Worm (Caenorhabditis elegans) whole organism, mixed stage, embryonic: ENCODE data around the gene Y82E9BR.8.

Experiments
- M03D4.4 ChIP-seq: sonication (generic microtip); optimal IDR thresholded peaks from 2 replicates; lab custom pipeline; 2017; ENCODE audit warnings: mild to moderate bottlenecking, missing genetic modification characterization, missing compliant biosample characterization
- blmp-1 ChIP-seq: fragments of 150-350 bp; optimal IDR thresholded peaks from 2 replicates; lab custom pipeline; 2014; ENCODE audit warnings: missing biosample characterization, missing genetic modification characterization
- ceh-39 ChIP-seq: fragments of 150-350 bp; optimal IDR thresholded peaks from 2 replicates; lab custom pipeline; 2014; ENCODE audit warnings: missing biosample characterization, missing genetic modification characterization
- ceh-43 ChIP-seq: fragments of 200-800 bp; sonication (Bioruptor generic); optimal IDR thresholded peaks from 2 replicates; lab custom pipeline; 2018; ENCODE audit warnings: mild to moderate bottlenecking, missing genetic modification characterization, moderate library complexity, missing compliant biosample characterization
- ceh-83 ChIP-seq: fragments of 200-800 bp; sonication (Bioruptor generic); optimal IDR thresholded peaks from 2 replicates; lab custom pipeline; 2018; ENCODE audit warnings: mild to moderate bottlenecking, missing genetic modification characterization, missing compliant biosample characterization
- ces-1 ChIP-seq: fragments of 150-350 bp; optimal IDR thresholded peaks from 2 replicates; lab custom pipeline; 2014; ENCODE audit warnings: missing biosample characterization, missing genetic modification reagents, missing genetic modification characterization
- cnd-1 ChIP-seq: fragments of 200-800 bp; sonication (Bioruptor generic); optimal IDR thresholded peaks from 2 replicates; lab custom pipeline; 2018; ENCODE audit warnings: mild to moderate bottlenecking, missing genetic modification characterization, missing compliant biosample characterization
- drap-1 ChIP-seq: fragments of 200-800 bp; sonication (Bioruptor generic); optimal IDR thresholded peaks from 3 replicates; lab custom pipeline; 2018; ENCODE audit warnings: mild to moderate bottlenecking, missing genetic modification characterization, missing compliant biosample characterization
- elt-1 ChIP-seq: sonication (generic microtip); optimal IDR thresholded peaks from 2 replicates; lab custom pipeline; 2017; ENCODE audit warnings: missing genetic modification characterization, mild to moderate bottlenecking, missing compliant biosample characterization, antibody characterized with exemption, moderate library complexity, borderline replicate concordance; ENCODE audit not compliant: insufficient read depth
- elt-3 ChIP-seq: fragments of 150-350 bp; optimal IDR thresholded peaks from 2 replicates; lab custom pipeline; 2014; ENCODE audit warnings: missing biosample characterization, missing genetic modification characterization
- flh-1 ChIP-seq: fragments of 200-800 bp; sonication (Bioruptor generic); optimal IDR thresholded peaks from 2 replicates; lab custom pipeline; 2018; ENCODE audit warnings: mild to moderate bottlenecking, missing genetic modification characterization, moderate library complexity, missing compliant biosample characterization
- ham-2 ChIP-seq: fragments of 200-800 bp; sonication (Bioruptor generic); optimal IDR thresholded peaks from 2 replicates; lab custom pipeline; 2018; ENCODE audit warnings: mild to moderate bottlenecking, missing genetic modification characterization, missing compliant biosample characterization
- hlh-1 ChIP-seq: fragments of 150-350 bp; optimal IDR thresholded peaks from 2 replicates; lab custom pipeline; 2014; ENCODE audit warnings: missing biosample characterization, missing genetic modification reagents, missing genetic modification characterization
- lin-13 ChIP-seq: fragments of 150-350 bp; optimal IDR thresholded peaks from 2 replicates; lab custom pipeline; 2014; ENCODE audit warnings: missing biosample characterization, missing genetic modification characterization
- lsy-2 ChIP-seq: fragments of 150-350 bp; optimal IDR thresholded peaks from 2 replicates; lab custom pipeline; 2014; ENCODE audit warnings: missing biosample characterization, missing genetic modification characterization
- mab-5 ChIP-seq: fragments of 150-350 bp; optimal IDR thresholded peaks from 2 replicates; lab custom pipeline; 2014; ENCODE audit warnings: missing biosample characterization, missing genetic modification characterization
- mep-1 ChIP-seq: fragments of 150-350 bp; optimal IDR thresholded peaks from 2 replicates; lab custom pipeline; 2017; ENCODE audit warnings: missing biosample characterization, missing genetic modification reagents, missing genetic modification characterization, inconsistent platforms
- mls-2 ChIP-seq: sonication (generic microtip); optimal IDR thresholded peaks from 2 replicates; lab custom pipeline; 2016; ENCODE audit warnings: mild to moderate bottlenecking, missing genetic modification characterization, moderate library complexity, missing compliant biosample characterization
- nhr-12 ChIP-seq: fragments of 150-350 bp; optimal IDR thresholded peaks from 2 replicates; lab custom pipeline; 2014; ENCODE audit warnings: missing biosample characterization, missing genetic modification characterization
- nhr-2 ChIP-seq: fragments of 150-350 bp; optimal IDR thresholded peaks from 2 replicates; lab custom pipeline; 2014; ENCODE audit warnings: missing biosample characterization, missing genetic modification characterization
- nhr-237 ChIP-seq: fragments of 150-350 bp; optimal IDR thresholded peaks from 2 replicates; lab custom pipeline; 2014; ENCODE audit warnings: missing biosample characterization, missing genetic modification characterization
- nhr-28 ChIP-seq: fragments of 150-350 bp; optimal IDR thresholded peaks from 2 replicates; lab custom pipeline; 2014; ENCODE audit warnings: missing biosample characterization, missing genetic modification characterization
- nhr-76 ChIP-seq: sonication (generic microtip); optimal IDR thresholded peaks from 2 replicates; lab custom pipeline; 2017; ENCODE audit warnings: missing biosample characterization, missing genetic modification characterization
- pha-4 ChIP-seq: fragments of 150-350 bp; optimal IDR thresholded peaks from 2 replicates; lab custom pipeline; 2018; ENCODE audit warnings: missing biosample characterization, missing genetic modification reagents, missing genetic modification characterization
- sem-2 ChIP-seq: fragments of 200-800 bp; sonication (Bioruptor generic); optimal IDR thresholded peaks from 2 replicates; lab custom pipeline; 2018; ENCODE audit warnings: mild to moderate bottlenecking, missing genetic modification characterization, missing compliant biosample characterization
- snpc-4 ChIP-seq: fragments of 150-350 bp; optimal IDR thresholded peaks from 2 replicates; lab custom pipeline; 2014; ENCODE audit warnings: missing biosample characterization, missing genetic modification characterization
- sptf-1 ChIP-seq: sonication (generic microtip); optimal IDR thresholded peaks from 2 replicates; lab custom pipeline; 2017; ENCODE audit warnings: mild to moderate bottlenecking, missing genetic modification characterization, moderate library complexity, missing compliant biosample characterization
- tbx-8 ChIP-seq: fragments of 200-800 bp; sonication (Bioruptor generic); optimal IDR thresholded peaks from 2 replicates; lab custom pipeline; 2018; ENCODE audit warnings: mild to moderate bottlenecking, missing genetic modification characterization, moderate library complexity, missing compliant biosample characterization
- unc-39 ChIP-seq: fragments of 150-350 bp; optimal IDR thresholded peaks from 2 replicates; lab custom pipeline; 2014; ENCODE audit warnings: missing biosample characterization, missing genetic modification characterization
- unc-62 ChIP-seq: fragments of 150-350 bp; optimal IDR thresholded peaks from 2 replicates; lab custom pipeline; 2014; ENCODE audit warnings: missing biosample characterization, missing genetic modification reagents, missing genetic modification characterization
- ztf-11 ChIP-seq: fragments of 150-350 bp; optimal IDR thresholded peaks from 2 replicates; lab custom pipeline; 2014; ENCODE audit warnings: missing biosample characterization, missing genetic modification characterization

The Y82E9BR.8 gene

ce11 chrIII:1323555-1323954 lies 34.3 kb downstream of the Y82E9BR.8 start:
- no peak for TF ChIP-seq drap-1 (GFP tag; lab: Kevin White, UChicago)
- TF ChIP-seq nhr-76 (tag; lab: Kevin White, UChicago), result no peak
- no peak for TF ChIP-seq lsy-2 (tag; lab: Kevin White, UChicago)
- TF ChIP-seq mab-5, result no peak
- TF ChIP-seq flh-1 (GFP tag; lab: Kevin White, UChicago), result no peak
- no peak for TF ChIP-seq mls-2 (tag; lab: Kevin White, UChicago)
- TF ChIP-seq tbx-8 (GFP tag; lab: Kevin White, UChicago), result no peak
- no peak for TF ChIP-seq ceh-83 (GFP tag; lab: Kevin White, UChicago)
- no peak for TF ChIP-seq nhr-28 (tag; lab: Kevin White, UChicago)
- TF ChIP-seq snpc-4 (tag; lab: Kevin White, UChicago), result no peak
- no peak for TF ChIP-seq nhr-12
- TF ChIP-seq M03D4.4 (tag; lab: Kevin White, UChicago), result no peak
- TF ChIP-seq, all 35 proteins: peak for 0

DNA sequence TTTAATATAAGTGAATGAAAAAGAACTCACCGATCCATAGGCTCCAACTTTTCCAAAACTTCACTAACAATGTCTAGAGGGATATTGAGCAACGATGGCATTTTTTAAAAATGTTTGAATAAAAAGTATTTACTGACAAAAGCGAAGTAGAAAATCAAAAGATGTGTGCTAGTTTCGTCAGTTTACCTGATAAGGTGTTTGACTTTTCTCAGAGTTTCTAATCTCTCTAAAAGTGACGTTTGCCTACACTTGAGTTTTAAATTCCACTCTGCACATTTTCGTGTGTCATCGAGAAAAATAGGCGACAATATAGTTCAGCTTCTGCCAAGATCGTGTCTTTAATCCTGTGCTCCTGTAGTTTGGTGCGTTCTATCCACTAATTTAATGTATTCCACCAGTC lies 36.3 kb downstream of the Y82E9BR.8 start, which contains the start of gene fbxa-15:
Gene fbxa-15 (minus strand): TSS at position 101 of the 400 bp plus-strand sequence.
- TF ChIP-seq ceh-83 (GFP tag; lab: Kevin White, UChicago) (no peak), snpc-4 (tag; lab: Kevin White, UChicago) (no peak), sptf-1 (tag; lab: Kevin White, UChicago) (no peak), nhr-237 (tag; lab: Kevin White, UChicago) (no peak), nhr-12 (no peak), pha-4 (tag; lab: Kevin White, UChicago) (no peak), lsy-2 (tag; lab: Kevin White, UChicago) (no peak), flh-1 (GFP tag; lab: Kevin White, UChicago) (no peak), mep-1 (tag; lab: Kevin White, UChicago) (no peak), M03D4.4 (tag; lab: Kevin White, UChicago) (no peak), elt-1 (tag; lab: Kevin White, UChicago) (no peak), mab-5 (no peak), blmp-1 (tag; lab: Kevin White, UChicago) (no peak), ceh-43 (GFP tag; lab: Kevin White, UChicago) (no peak), sem-2 (no peak)
- TF ChIP-seq, all 35 proteins: peak for 0

ce11 chrIII:1315038-1315437 lies 42.8 kb downstream of the Y82E9BR.8 start, which contains the start of the genes fbxa-80 and fbxa-19:
Gene fbxa-80 (minus strand): TSS chrIII:1315210.
Gene fbxa-19 (plus strand): TSS chrIII:1315401.
- TF ChIP-seq mab-5 (no peak), nhr-12 (no peak), lsy-2 (tag; lab: Kevin White, UChicago) (no peak), unc-39 (no peak), ham-2 (no peak), hlh-1 (no peak), elt-3 (tag; lab: Kevin White, UChicago) (no peak), cnd-1 (no peak), nhr-28 (tag; lab: Kevin White, UChicago) (no peak), blmp-1 (tag; lab: Kevin White, UChicago) (no peak), sem-2 (no peak), tbx-8 (GFP tag; lab: Kevin White, UChicago) (no peak), mep-1 (tag; lab: Kevin White, UChicago) (no peak), ztf-11 (no peak), unc-62 (no peak)

DNA sequence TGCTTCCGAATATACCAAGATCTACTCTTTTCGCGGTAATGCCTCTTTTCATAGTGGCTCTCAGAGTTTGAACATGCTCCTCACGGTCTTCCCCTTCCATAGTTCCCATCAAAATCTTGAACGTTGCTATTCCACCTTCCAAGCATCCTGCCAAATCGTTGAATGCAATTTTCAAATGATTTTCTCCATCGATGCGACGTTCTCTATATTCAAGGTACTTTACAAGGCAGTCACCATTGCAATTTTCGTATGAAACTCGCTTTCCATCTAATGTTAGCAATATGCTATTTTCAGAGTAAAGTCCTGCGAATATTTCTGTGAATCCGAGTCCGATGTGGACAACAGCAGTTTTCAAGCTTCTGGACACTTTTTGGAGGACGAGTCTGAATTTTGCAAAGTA lies 43.6 kb downstream of the Y82E9BR.8 start:
- no peak for TF ChIP-seq ces-1 (GFP tag; lab: Kevin White, UChicago)
- TF ChIP-seq ceh-39, result no peak
- TF ChIP-seq nhr-28 (tag; lab: Kevin White, UChicago), result no peak
- no peak for TF ChIP-seq blmp-1 (tag; lab: Kevin White, UChicago)
- no peak for TF ChIP-seq unc-39
- TF ChIP-seq snpc-4 (tag; lab: Kevin White, UChicago), result no peak

DNA sequence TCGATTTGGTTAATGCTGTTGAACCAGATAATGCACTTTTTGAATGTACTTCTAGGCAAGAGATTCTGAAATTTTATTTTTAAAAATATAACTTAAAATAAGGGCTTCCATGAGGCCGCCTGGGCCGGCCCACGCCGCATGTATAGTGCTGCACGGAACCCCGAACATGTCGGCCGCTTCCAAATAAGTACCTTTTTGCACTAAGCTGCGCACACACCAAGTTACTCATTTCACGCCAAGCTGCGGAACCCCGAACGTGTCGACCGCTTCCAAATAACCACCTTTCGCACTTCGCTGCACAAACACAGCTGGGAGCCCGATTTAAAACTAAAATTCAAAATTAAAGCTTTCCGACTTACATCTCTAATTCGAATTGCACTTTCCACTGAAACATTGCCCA lies 46.5 kb downstream of the Y82E9BR.8 start:
- no peak for TF ChIP-seq nhr-237 (tag; lab: Kevin White, UChicago)
- no peak for TF ChIP-seq blmp-1 (tag; lab: Kevin White, UChicago)
- no peak for TF ChIP-seq ztf-11
- TF ChIP-seq nhr-2, result no peak
- no peak for TF ChIP-seq nhr-28 (tag; lab: Kevin White, UChicago)
- TF ChIP-seq mab-5, result no peak
- TF ChIP-seq lin-13 (tag; lab: Kevin White, UChicago), result no peak
- no peak for TF ChIP-seq elt-3 (tag; lab: Kevin White, UChicago)
